Fruit fly (Drosophila melanogaster) whole organism, pupa: Measurements from ENCODE around the gene CG31391.

Experiments
- CG13204 ChIP-seq: fragments of 200-800 bp; sonication (Bioruptor generic); optimal IDR thresholded peaks from 2 replicates; lab custom pipeline; 2018; ENCODE audit warnings: missing biosample characterization, mild to moderate bottlenecking, missing genetic modification characterization, moderate library complexity
- CG14655 ChIP-seq: fragments of 200-800 bp; sonication (Bioruptor generic); optimal IDR thresholded peaks from 3 replicates; lab custom pipeline; 2017; ENCODE audit warnings: mild to moderate bottlenecking, missing biosample characterization, missing genetic modification reagents, missing genetic modification characterization
- CG15710 ChIP-seq: fragments of 200-800 bp; sonication (Bioruptor generic); optimal IDR thresholded peaks from 2 replicates; lab custom pipeline; 2018; ENCODE audit warnings: missing biosample characterization, mild to moderate bottlenecking, missing genetic modification characterization, moderate library complexity
- CG17806 ChIP-seq: fragments of 200-800 bp; sonication (Bioruptor generic); optimal IDR thresholded peaks from 2 replicates; lab custom pipeline; 2018; ENCODE audit warnings: missing biosample characterization, mild to moderate bottlenecking, missing genetic modification characterization, moderate library complexity
- CG32121 ChIP-seq: fragments of 200-800 bp; sonication (Bioruptor generic); IDR thresholded peaks from 2 replicates; pipeline ENCODE4 v1.3.6; 2022; ENCODE audit warnings: missing biosample characterization, missing genetic modification characterization
- CG4496 ChIP-seq: fragments of 200-800 bp; sonication (Bioruptor generic); IDR thresholded peaks from 3 replicates; pipeline ENCODE4 v1.3.6; 2022; ENCODE audit warnings: missing biosample characterization, missing genetic modification characterization
- CG8159 ChIP-seq: fragments of 200-800 bp; sonication (Bioruptor generic); optimal IDR thresholded peaks from 3 replicates; lab custom pipeline; 2018; ENCODE audit warnings: missing biosample characterization, mild to moderate bottlenecking, missing genetic modification characterization, moderate library complexity
- CG8301 ChIP-seq: fragments of 200-800 bp; sonication (Bioruptor generic); optimal IDR thresholded peaks from 2 replicates; lab custom pipeline; 2018; ENCODE audit warnings: missing biosample characterization, mild to moderate bottlenecking, missing genetic modification characterization
- EcR ChIP-seq: fragments of 200-800 bp; sonication (Bioruptor generic); optimal IDR thresholded peaks from 3 replicates; lab custom pipeline; 2019; ENCODE audit warnings: missing biosample characterization, missing genetic modification characterization, mild to moderate bottlenecking, moderate library complexity, missing genetic modification reagents
- Ets98B ChIP-seq: fragments of 200-800 bp; sonication (Bioruptor generic); IDR thresholded peaks from 2 replicates; pipeline ENCODE4 v1.3.6; 2022; ENCODE audit warnings: missing biosample characterization, missing genetic modification characterization
- Pif1A ChIP-seq: fragments of 200-800 bp; sonication (Bioruptor generic); optimal IDR thresholded peaks from 3 replicates; lab custom pipeline; 2016; ENCODE audit warnings: missing biosample characterization, missing genetic modification characterization
- Snoo ChIP-seq: fragments of 200-800 bp; sonication (Bioruptor generic); optimal IDR thresholded peaks from 3 replicates; lab custom pipeline; 2017; ENCODE audit warnings: missing biosample characterization, mild to moderate bottlenecking, missing genetic modification characterization, inconsistent platforms
- fd96Ca ChIP-seq: fragments of 200-800 bp; sonication (Bioruptor generic); IDR thresholded peaks from 3 replicates; pipeline ENCODE4 v1.3.6; 2022; ENCODE audit warnings: missing biosample characterization, missing genetic modification characterization
- gl ChIP-seq: fragments of 200-800 bp; sonication (Bioruptor generic); optimal IDR thresholded peaks from 2 replicates; lab custom pipeline; 2018; ENCODE audit warnings: missing biosample characterization, mild to moderate bottlenecking, missing genetic modification characterization

DNA sequence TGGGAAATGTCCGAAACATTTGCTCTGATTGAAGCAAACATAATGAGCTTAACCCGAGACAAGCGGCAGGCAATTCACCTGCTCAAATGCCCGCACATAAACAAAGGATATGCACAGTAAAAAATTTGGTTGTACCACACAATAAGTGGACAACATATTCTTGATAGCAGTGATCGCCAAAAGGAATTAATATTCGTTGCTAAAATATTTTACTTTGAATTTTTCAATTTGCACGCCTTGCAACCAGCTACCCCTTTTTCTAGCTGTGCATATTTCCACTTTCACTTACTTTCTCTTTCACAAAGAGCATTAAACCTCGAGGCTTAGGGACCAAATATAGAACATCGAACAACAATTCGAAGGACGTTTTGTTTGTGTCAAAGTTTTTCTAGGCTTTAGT is 42.8 kb upstream of the CG31391 start:
- no peak for TF ChIP-seq CG13204 (GFP tag; lab: Kevin White, UChicago)
- no peak for TF ChIP-seq CG14655 (GFP tag; lab: Kevin White, UChicago)
- TF ChIP-seq EcR: no peak
- TF ChIP-seq fd96Ca (GFP tag; lab: Robert Waterston, UW): 0 out of 3 replicates have a peak, but pooled peaks have one; percentile 19
- no peak for TF ChIP-seq CG4496 (GFP tag; lab: Robert Waterston, UW)
- no peak for TF ChIP-seq Ets98B (GFP tag; lab: Robert Waterston, UW)
- TF ChIP-seq CG32121: no peak
- TF ChIP-seq CG15710: no peak
- TF ChIP-seq Snoo (tag; lab: Kevin White, UChicago): no peak
- TF ChIP-seq gl (tag; lab: Kevin White, UChicago): no peak
- TF ChIP-seq CG8301: no peak
- TF ChIP-seq CG17806 (tag; lab: Kevin White, UChicago): no peak
- no peak for TF ChIP-seq Pif1A
- no peak for TF ChIP-seq CG8159 (tag; lab: Kevin White, UChicago)
